Fruit fly (Drosophila melanogaster): ENCODE data around the gene Arc42.

- TF ChIP-seq EcR (GFP tag; optimal IDR thresholded peaks at IDR 0.05) (no peak), CG8478 (optimal IDR thresholded peaks at IDR 0.05) (no peak), psq (optimal IDR thresholded peaks at IDR 0.05) (no peak), pan (optimal IDR thresholded peaks at IDR 0.05) (no peak), usp (GFP tag; optimal IDR thresholded peaks at IDR 0.05) (no peak)
These were observed 33.5 kb downstream of the Arc42 start for dm6 chr3R:19911030-19911429.

Data from whole organism.